Fruit fly (Drosophila melanogaster): Measurements from ENCODE around the gene eater.
A peak's percentile ranks its signal among the peaks of the same experiment; 100 is the strongest.

dm6 chr3R:27139963-27140362 is 40.5 kb upstream of the eater start:
- TF ChIP-seq ems (GFP tag; optimal IDR thresholded peaks at IDR 0.05), result no peak
- peak; percentile 17 for TF ChIP-seq CG8290 (GFP tag; optimal IDR thresholded peaks at IDR 0.05)
- no peak for TF ChIP-seq CG8290 (tag; optimal IDR thresholded peaks at IDR 0.05)
- TF ChIP-seq phol (tag; optimal IDR thresholded peaks at IDR 0.05), result peak; percentile 24
- TF ChIP-seq tgo (GFP tag; IDR thresholded peaks at IDR 0.05), result no peak
- no peak for TF ChIP-seq da (GFP tag; optimal IDR thresholded peaks at IDR 0.05)
- no peak for TF ChIP-seq lmd (GFP tag; IDR thresholded peaks at IDR 0.05)
- TF ChIP-seq CG13894 (tag; optimal IDR thresholded peaks at IDR 0.05), result no peak
- no peak for TF ChIP-seq CG12659 (GFP tag; optimal IDR thresholded peaks at IDR 0.05)
- TF ChIP-seq CG31224 (GFP tag; IDR thresholded peaks at IDR 0.05), result no peak
